Fruit fly (Drosophila melanogaster): Measurements from ENCODE around the gene mRNA-cap.

The mRNA-cap gene

DNA sequence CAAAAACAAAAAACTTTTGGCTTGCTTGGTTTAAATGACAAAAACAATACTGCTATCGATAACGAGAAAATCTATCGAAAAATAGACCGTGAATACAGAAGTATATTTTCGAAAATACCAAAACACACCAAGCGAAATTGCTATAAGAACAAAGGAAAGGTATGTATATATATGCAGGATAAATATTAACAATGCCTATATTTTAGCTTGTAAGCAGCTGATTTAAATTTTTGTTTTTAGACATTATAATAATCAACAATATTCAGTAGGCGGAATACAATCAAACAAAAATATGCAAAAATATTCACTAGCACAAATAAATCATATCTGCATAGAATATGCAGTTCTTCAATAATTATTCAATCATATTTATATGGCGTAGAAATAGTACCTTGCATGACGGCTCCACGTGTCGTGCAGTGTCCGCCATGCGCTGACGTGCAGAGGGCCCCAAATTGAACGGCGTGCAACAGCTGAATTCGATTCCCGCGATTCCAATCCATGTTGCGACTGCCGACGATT, 4.7 kb downstream of the mRNA-cap start, which contains the start of the genes Fbxl4 and Dus2 (continued):
- TF ChIP-seq CG4730 (GFP tag; IDR thresholded peaks at IDR 0.05) (peak; percentile 87), Fer2 (tag; optimal IDR thresholded peaks at IDR 0.05) (peak; percentile 83), kay (GFP tag; optimal IDR thresholded peaks at IDR 0.05) (peak; percentile 88), en (GFP tag; optimal IDR thresholded peaks at IDR 0.05) (peak; percentile 76), CG9932 (GFP tag; IDR thresholded peaks at IDR 0.05) (peak; percentile 94), CG7745 (tag; optimal IDR thresholded peaks at IDR 0.05) (no peak), nerfin-1 (tag; optimal IDR thresholded peaks at IDR 0.05) (peak; percentile 86), CG1233 (GFP tag; optimal IDR thresholded peaks at IDR 0.05) (peak; percentile 89), CG1792 (GFP tag; optimal IDR thresholded peaks at IDR 0.05) (peak; percentile 99), vvl (GFP tag; IDR thresholded peaks at IDR 0.05) (peak; percentile 94), trh (GFP tag; optimal IDR thresholded peaks at IDR 0.05) (peak; percentile 74), Dfd (GFP tag; optimal IDR thresholded peaks at IDR 0.05) (no peak), Chrac-16 (GFP tag; optimal IDR thresholded peaks at IDR 0.05) (peak; percentile 94), Hey (tag; optimal IDR thresholded peaks at IDR 0.05) (peak; percentile 48), Med (GFP tag) (peak; percentile 99), insv (GFP tag; optimal IDR thresholded peaks at IDR 0.05) (peak in 1 of 2 experiments; percentile 65), Dip3 (GFP tag; optimal IDR thresholded peaks at IDR 0.05) (peak; percentile 90), CG30020 (tag; optimal IDR thresholded peaks at IDR 0.05) (peak; percentile 87), Hr78 (GFP tag; optimal IDR thresholded peaks at IDR 0.05) (peak in 1 of 2 experiments; percentile 77), CG11723 (GFP tag; optimal IDR thresholded peaks at IDR 0.05) (peak; percentile 89), dpn (GFP tag; optimal IDR thresholded peaks at IDR 0.05) (peak; percentile 92), ranshi (GFP tag; IDR thresholded peaks at IDR 0.05) (peak; percentile 89), Xrp1 (GFP tag; IDR thresholded peaks at IDR 0.05) (peak; percentile 95), crp (GFP tag; optimal IDR thresholded peaks at IDR 0.05) (peak; percentile 7 to 77), CG17612 (GFP tag; IDR thresholded peaks at IDR 0.05) (peak; percentile 77), HmgD (GFP tag; optimal IDR thresholded peaks at IDR 0.05) (peak; percentile 67), CG4820 (GFP tag; optimal IDR thresholded peaks at IDR 0.05) (peak; percentile 95), CG12299 (tag; optimal IDR thresholded peaks at IDR 0.05) (peak; percentile 76), BEAF-32 (GFP tag; optimal IDR thresholded peaks at IDR 0.05) (peak; percentile 64), Usf (GFP tag; optimal IDR thresholded peaks at IDR 0.05) (peak; percentile 86), CG7786 (GFP tag; optimal IDR thresholded peaks at IDR 0.05) (peak; percentile 86), Dbx (GFP tag; IDR thresholded peaks at IDR 0.05) (peak; percentile 93), CG12236 (GFP tag; optimal IDR thresholded peaks at IDR 0.05) (peak; percentile 70), wdn (GFP tag; IDR thresholded peaks at IDR 0.05) (peak; percentile 88), CG15601 (tag; optimal IDR thresholded peaks at IDR 0.05) (peak; percentile 90), Spps (tag; optimal IDR thresholded peaks at IDR 0.05) (peak; percentile 73), CG18764 (GFP tag; optimal IDR thresholded peaks at IDR 0.05) (peak; percentile 97), lola (GFP tag; optimal IDR thresholded peaks at IDR 0.05) (peak in 1 of 3 experiments; percentile 95), Ets97D (GFP tag; optimal IDR thresholded peaks at IDR 0.05) (peak; percentile 80), knrl (GFP tag; IDR thresholded peaks at IDR 0.05; ENCODE audit: partially characterized antibody) (peak; percentile 69; the same call in 2 of the 3 replicates), zen (tag; optimal IDR thresholded peaks at IDR 0.05) (peak; percentile 92), CG2712 (tag; optimal IDR thresholded peaks at IDR 0.05) (peak; percentile 93), Mad (GFP tag; optimal IDR thresholded peaks at IDR 0.05) (peak; percentile 90), Hand (GFP tag; optimal IDR thresholded peaks at IDR 0.05) (peak; percentile 66), Hmx (GFP tag; optimal IDR thresholded peaks at IDR 0.05) (peak; percentile 84), CG17385 (GFP tag; optimal IDR thresholded peaks at IDR 0.05) (peak; percentile 81), peb (GFP tag; IDR thresholded peaks at IDR 0.05) (peak; percentile 79), bsh (GFP tag; optimal IDR thresholded peaks at IDR 0.05) (peak; percentile 33 to 91), corto (GFP tag; optimal IDR thresholded peaks at IDR 0.05) (no peak), CG11247 (GFP tag; IDR thresholded peaks at IDR 0.05) (peak; percentile 90)
